Fruit fly (Drosophila melanogaster) S2 (cell line): Measurements from ENCODE around the gene CG9512.

Source experiments
- CG8478 ChIP-seq: fragments of >200 bp; optimal IDR thresholded peaks from 2 replicates; lab custom pipeline; 2018
- CTCF ChIP-seq, 2 experiments: fragments of >200 bp; optimal IDR thresholded peaks; 2 replicates each; lab custom pipeline; 2018

Gene CG9512

DNA sequence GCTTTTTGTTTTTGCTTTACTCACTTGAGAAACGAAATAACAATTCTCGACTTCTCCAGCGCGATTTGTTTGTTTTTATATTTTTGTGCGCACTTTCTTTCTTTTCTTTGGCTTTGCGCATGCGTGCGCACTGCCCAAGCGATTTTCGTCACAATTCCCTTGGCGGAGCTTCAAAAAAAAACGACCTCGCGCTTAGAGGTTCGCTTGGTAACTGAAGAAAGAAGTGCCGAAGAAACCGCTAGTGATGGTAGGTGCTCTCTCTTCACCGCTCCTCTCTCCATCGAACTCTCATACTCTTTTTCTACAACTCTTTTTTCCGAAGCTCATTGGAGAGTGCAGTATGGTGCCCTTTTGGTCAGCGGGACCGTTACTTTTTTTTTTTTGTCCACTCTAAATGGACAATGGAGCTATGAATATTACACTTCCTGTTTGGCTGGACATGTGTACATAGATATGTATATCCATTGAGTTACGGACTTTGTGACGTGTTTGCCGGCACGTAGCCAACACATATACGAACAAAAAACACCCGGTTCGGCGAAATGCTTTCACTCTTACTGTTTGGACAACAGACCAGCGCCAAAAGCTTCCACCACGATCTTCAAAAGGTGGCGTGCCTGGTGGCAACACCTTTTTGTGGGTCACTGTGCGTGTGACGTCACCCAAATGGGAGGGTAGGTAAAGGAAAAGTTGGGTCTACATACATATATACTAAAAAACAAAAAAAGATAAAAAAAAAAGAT, 18.1 kb upstream of the CG9512 start, which contains the start of gene CG9503:
Gene CG9503 (minus strand): TSS at position 217 of the 743 bp plus-strand sequence.
- TF ChIP-seq CG8478 (lab: Kevin White, UChicago) = no peak
- no peak for TF ChIP-seq CTCF (optimal IDR thresholded peaks at IDR 0.05; lab: Kevin White, UChicago)

- no peak for TF ChIP-seq CG8478 (lab: Kevin White, UChicago)
- TF ChIP-seq CTCF (optimal IDR thresholded peaks at IDR 0.05; lab: Kevin White, UChicago) = no peak
Observed at dm6 chrX:14922396-14923276, 17.3 kb upstream of the CG9512 start.

DNA sequence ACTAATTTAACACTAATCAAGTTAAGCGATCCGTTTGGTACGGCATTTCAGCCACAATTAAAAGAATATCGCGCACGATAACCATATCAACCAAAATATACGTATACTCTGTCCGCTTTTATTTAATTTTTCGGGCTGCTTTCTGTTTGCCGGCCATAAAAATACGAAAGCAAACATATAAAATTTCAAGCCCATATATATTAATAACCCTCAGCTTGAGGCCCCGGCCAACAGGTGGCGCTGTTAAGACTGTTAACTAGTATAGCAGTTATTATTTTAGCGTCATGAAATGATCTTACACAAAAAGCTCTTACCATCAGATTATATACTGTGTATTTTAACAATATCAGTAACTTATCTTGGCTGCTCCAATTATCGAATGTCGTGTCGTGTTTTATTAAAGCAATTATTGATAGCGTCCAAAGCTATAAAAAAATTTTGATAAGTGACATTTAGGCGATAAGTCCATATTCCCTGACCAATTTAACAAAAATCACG, 13.4 kb upstream of the CG9512 start, which contains the start of gene Eo:
Gene Eo (minus strand): TSS at position 51 of the 498 bp plus-strand sequence.
- TF ChIP-seq CG8478 (lab: Kevin White, UChicago) (no peak), CTCF (optimal IDR thresholded peaks at IDR 0.05; lab: Kevin White, UChicago) (peak; percentile 67 to 74)

DNA sequence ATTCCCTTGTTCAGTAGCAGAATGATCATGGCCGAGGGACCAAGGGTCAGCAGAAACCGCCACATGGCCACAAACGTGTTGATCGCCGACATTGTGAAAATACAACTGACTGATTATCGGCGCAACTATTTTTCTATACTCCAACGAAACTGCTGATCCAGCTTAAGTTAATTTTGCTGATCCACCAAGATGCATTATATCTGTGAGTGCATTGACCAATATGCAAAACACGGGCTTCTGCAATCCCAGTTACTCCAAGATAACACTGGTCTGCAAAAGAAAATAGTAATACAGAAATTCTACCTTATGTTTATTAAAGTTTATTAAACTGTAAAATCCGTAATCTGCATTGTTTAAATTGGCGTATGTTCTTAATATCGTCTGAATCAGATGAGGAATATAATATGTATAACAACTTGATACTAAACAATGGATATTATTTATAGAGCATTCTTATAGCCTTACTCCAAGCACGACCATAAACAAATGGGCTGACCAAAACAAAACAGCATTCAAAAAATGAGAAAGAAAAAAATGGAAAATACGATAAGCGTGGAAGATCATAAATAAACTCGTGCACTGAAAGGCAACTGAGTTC, 8.5 kb upstream of the CG9512 start, which contains the start of gene CG12398:
Gene CG12398 (minus strand): TSS at position 107 of the 598 bp plus-strand sequence.
- TF ChIP-seq CG8478 (lab: Kevin White, UChicago) = no peak

- TF ChIP-seq CG8478 (lab: Kevin White, UChicago) (no peak), CTCF (optimal IDR thresholded peaks at IDR 0.05; lab: Kevin White, UChicago) (peak; percentile 70 to 72)
Observed at dm6 chrX:14910464-14911349, 5.4 kb upstream of the CG9512 start, which contains the start of gene CG14406. Gene CG14406 (minus strand): TSS chrX:14910845.

- TF ChIP-seq CG8478 (lab: Kevin White, UChicago) = no peak
- peak; percentile 69 to 83 for TF ChIP-seq CTCF (optimal IDR thresholded peaks at IDR 0.05; lab: Kevin White, UChicago)
Observed at dm6 chrX:14909658-14910378, 4.5 kb upstream of the CG9512 start, which contains the start of gene fiz. Gene fiz (minus strand): TSS chrX:14909708.

dm6 chrX:14909051-14909450, 3.7 kb upstream of the CG9512 start:
- TF ChIP-seq CG8478 (lab: Kevin White, UChicago) = no peak
- TF ChIP-seq CTCF (optimal IDR thresholded peaks at IDR 0.05; lab: Kevin White, UChicago) = no peak

- TF ChIP-seq CTCF (optimal IDR thresholded peaks at IDR 0.05; lab: Kevin White, UChicago) (no peak), CG8478 (lab: Kevin White, UChicago) (no peak)
Observed at dm6 chrX:14897592-14897991, 7.8 kb downstream of the CG9512 start.

dm6 chrX:14896791-14897190, 8.6 kb downstream of the CG9512 start, which contains the start of gene CG9514:
Gene CG9514 (minus strand): TSS chrX:14896891.
- no peak for TF ChIP-seq CTCF (optimal IDR thresholded peaks at IDR 0.05; lab: Kevin White, UChicago)
- no peak for TF ChIP-seq CG8478 (lab: Kevin White, UChicago)

DNA sequence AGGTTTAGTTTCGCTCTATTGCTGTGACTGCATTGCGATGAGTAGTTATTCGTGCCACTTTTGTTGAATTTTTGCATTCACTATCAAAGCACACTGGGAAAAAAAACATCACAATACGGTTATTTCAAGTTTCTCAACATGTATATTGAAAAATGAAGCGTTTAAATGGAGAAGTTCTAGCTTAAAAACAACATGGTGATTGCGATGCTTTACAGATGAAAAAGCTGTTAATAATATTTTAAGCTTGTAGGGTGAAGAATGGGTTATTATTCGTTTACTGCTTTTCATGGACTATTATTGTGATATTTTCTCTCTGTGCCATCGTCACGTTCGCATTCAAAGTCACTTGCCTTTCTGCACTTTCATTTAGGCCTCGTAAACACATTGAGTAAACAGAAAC, 9.0 kb downstream of the CG9512 start:
- TF ChIP-seq CTCF (optimal IDR thresholded peaks at IDR 0.05; lab: Kevin White, UChicago) (no peak), CG8478 (lab: Kevin White, UChicago) (no peak)

DNA sequence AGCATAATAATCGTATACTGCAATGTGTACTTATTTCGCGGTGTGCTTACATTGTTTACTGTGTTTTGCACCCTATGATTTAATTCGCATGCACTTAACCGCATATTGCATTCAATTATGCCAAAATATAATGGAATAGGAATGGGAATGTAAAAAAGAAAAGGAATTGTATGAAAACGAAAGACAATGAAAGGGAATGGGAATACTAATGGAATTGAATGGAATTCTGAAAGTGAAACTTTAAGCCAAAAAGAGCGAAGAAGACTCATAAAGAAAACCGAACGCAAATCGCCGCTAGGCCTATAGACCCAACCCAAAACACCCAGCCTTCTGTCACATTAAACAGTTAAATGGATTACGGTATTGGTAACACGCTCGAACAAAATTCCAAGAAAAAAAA, 11.5 kb downstream of the CG9512 start:
- TF ChIP-seq CG8478 (lab: Kevin White, UChicago) = no peak
- TF ChIP-seq CTCF (optimal IDR thresholded peaks at IDR 0.05; lab: Kevin White, UChicago) = no peak

- no peak for TF ChIP-seq CTCF (optimal IDR thresholded peaks at IDR 0.05; lab: Kevin White, UChicago)
- no peak for TF ChIP-seq CG8478 (lab: Kevin White, UChicago)
Observed at dm6 chrX:14892303-14892702, 13.0 kb downstream of the CG9512 start.

DNA sequence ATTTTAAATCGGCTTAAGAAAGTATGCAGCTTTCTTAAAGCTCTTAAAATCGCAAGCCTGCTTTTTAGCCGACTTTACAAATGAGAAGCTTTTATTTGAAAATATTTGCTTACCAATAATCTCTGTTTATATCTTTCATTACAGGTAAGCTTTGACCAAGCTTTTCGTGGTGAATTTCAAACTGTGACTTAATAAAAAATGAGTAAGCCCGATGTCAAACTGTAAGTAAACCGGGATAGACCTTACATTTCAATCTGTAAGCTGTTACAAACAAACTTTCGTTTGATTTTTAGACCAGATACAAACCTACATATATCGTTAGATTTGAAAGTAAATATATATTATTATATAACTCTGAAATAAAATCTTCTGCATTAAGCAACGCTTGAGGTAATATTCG, 19.8 kb downstream of the CG9512 start:
- TF ChIP-seq CG8478 (lab: Kevin White, UChicago) = no peak
- no peak for TF ChIP-seq CTCF (optimal IDR thresholded peaks at IDR 0.05; lab: Kevin White, UChicago)
